Fruit fly (Drosophila melanogaster): ENCODE measurements around the gene CG9098.

Gene CG9098

dm6 chr2L:5986094-5986493, 26.0 kb downstream of the CG9098 start, which contains the start of gene ifc (continued):
- TF ChIP-seq CG7928 (GFP tag; optimal IDR thresholded peaks at IDR 0.05) (peak; percentile 98), bowl (GFP tag; IDR thresholded peaks at IDR 0.05) (no peak), ash1 (GFP tag; optimal IDR thresholded peaks at IDR 0.05) (peak; percentile 23), lilli (GFP tag; optimal IDR thresholded peaks at IDR 0.05) (peak; percentile 76), croc (GFP tag; conservative IDR thresholded peaks at IDR 0.05) (no peak), CG11504 (tag; optimal IDR thresholded peaks at IDR 0.05) (no peak), Doc3 (GFP tag; IDR thresholded peaks at IDR 0.05; ENCODE audit: partially characterized antibody) (no peak), Hr51 (GFP tag; optimal IDR thresholded peaks at IDR 0.05) (peak in 1 of 2 experiments; percentile 21), Hsf (GFP tag; optimal IDR thresholded peaks at IDR 0.05) (peak; percentile 55), fd102C (GFP tag; optimal IDR thresholded peaks at IDR 0.05) (no peak), B-H2 (GFP tag; optimal IDR thresholded peaks at IDR 0.05) (peak; percentile 76), CG17328 (GFP tag; IDR thresholded peaks at IDR 0.05) (no peak), sens-2 (GFP tag; IDR thresholded peaks at IDR 0.05) (no peak), CG17612 (GFP tag; IDR thresholded peaks at IDR 0.05) (no peak), CG8924 (tag; optimal IDR thresholded peaks at IDR 0.05) (peak; percentile 61), sug (tag; optimal IDR thresholded peaks at IDR 0.05) (peak; percentile 60), Eip74EF (GFP tag; optimal IDR thresholded peaks at IDR 0.05) (peak in 1 of 2 experiments; percentile 53), CTCF (GFP tag; optimal IDR thresholded peaks at IDR 0.05) (peak; percentile 20), hbn (GFP tag; IDR thresholded peaks at IDR 0.05; ENCODE audit: partially characterized antibody) (no peak), CG12299 (tag; optimal IDR thresholded peaks at IDR 0.05) (no peak), mam (GFP tag; optimal IDR thresholded peaks at IDR 0.05) (peak; percentile 77), CG18262 (tag; optimal IDR thresholded peaks at IDR 0.05) (peak; percentile 50), CG9876 (GFP tag; optimal IDR thresholded peaks at IDR 0.05) (peak; percentile 63), eve (GFP tag; optimal IDR thresholded peaks at IDR 0.05) (no peak), CG14667 (GFP tag; IDR thresholded peaks at IDR 0.05) (no peak), Bteb2 (GFP tag; optimal IDR thresholded peaks at IDR 0.05) (peak; percentile 47), CG17186 (GFP tag; optimal IDR thresholded peaks at IDR 0.05) (peak; percentile 66), Fer1 (GFP tag; optimal IDR thresholded peaks at IDR 0.05) (peak; percentile 32), CG7839 (tag; optimal IDR thresholded peaks at IDR 0.05) (peak; percentile 58), CG15073 (GFP tag; optimal IDR thresholded peaks at IDR 0.05) (no peak), CG11398 (GFP tag; optimal IDR thresholded peaks at IDR 0.05) (no peak), fu2 (GFP tag; optimal IDR thresholded peaks at IDR 0.05) (peak; percentile 53), Hmx (GFP tag; optimal IDR thresholded peaks at IDR 0.05) (no peak), tin (GFP tag; optimal IDR thresholded peaks at IDR 0.05) (peak; percentile 35), MESR4 (GFP tag; optimal IDR thresholded peaks at IDR 0.05) (peak; percentile 85), ci (GFP tag; IDR thresholded peaks at IDR 0.05) (no peak), CG30403 (GFP tag; optimal IDR thresholded peaks at IDR 0.05) (peak; percentile 68), CG11723 (GFP tag; optimal IDR thresholded peaks at IDR 0.05) (peak; percentile 7), usp (GFP tag; optimal IDR thresholded peaks at IDR 0.05) (no peak), salm (tag; optimal IDR thresholded peaks at IDR 0.05) (no peak), crc (GFP tag; optimal IDR thresholded peaks at IDR 0.05) (peak; percentile 1), gce (GFP tag; IDR thresholded peaks at IDR 0.05) (no peak), CG8765 (GFP tag; IDR thresholded peaks at IDR 0.05) (no peak), Deaf1 (tag; optimal IDR thresholded peaks at IDR 0.05) (peak; percentile 3), Awh (GFP tag; IDR thresholded peaks at IDR 0.05) (no peak), Fer2 (tag; optimal IDR thresholded peaks at IDR 0.05) (peak; percentile 10), Nf-YA (GFP tag; IDR thresholded peaks at IDR 0.05) (no peak), az2 (GFP tag; optimal IDR thresholded peaks at IDR 0.05) (peak; percentile 37), CG10321 (GFP tag; IDR thresholded peaks at IDR 0.05) (no peak), CG12659 (GFP tag; optimal IDR thresholded peaks at IDR 0.05) (peak; percentile 86), Dek (tag; optimal IDR thresholded peaks at IDR 0.05) (peak; percentile 63), CG3407 (GFP tag; optimal IDR thresholded peaks at IDR 0.05) (no peak)

Measured in whole organism, embryonic.